Worm (Caenorhabditis elegans): Measurements from ENCODE around the gene C44H4.8.

The C44H4.8 gene

ce11 chrX:14561416-14561973 lies 33.4 kb upstream of the C44H4.8 start:
- TF ChIP-seq elt-1 (tag; optimal IDR thresholded peaks at IDR 0.05; ENCODE audit: borderline replicate concordance, insufficient read depth) (no peak), blmp-1 (tag; optimal IDR thresholded peaks at IDR 0.05) (no peak), hlh-1 (tag; optimal IDR thresholded peaks at IDR 0.05) (peak; percentile 80), ces-1 (GFP tag; optimal IDR thresholded peaks at IDR 0.05) (peak; percentile 64), unc-62 (GFP tag; optimal IDR thresholded peaks at IDR 0.05) (peak; percentile 11), drap-1 (GFP tag; optimal IDR thresholded peaks at IDR 0.05) (peak; percentile 9), ceh-43 (GFP tag; optimal IDR thresholded peaks at IDR 0.05) (no peak), unc-39 (tag; optimal IDR thresholded peaks at IDR 0.05) (no peak), lsy-2 (tag; optimal IDR thresholded peaks at IDR 0.05) (peak; percentile 1), sem-2 (GFP tag; optimal IDR thresholded peaks at IDR 0.05) (no peak), nhr-76 (tag; optimal IDR thresholded peaks at IDR 0.05) (no peak), bed-3 (GFP tag; optimal IDR thresholded peaks at IDR 0.05) (no peak), unc-120 (tag; optimal IDR thresholded peaks at IDR 0.05; ENCODE audit: poor library complexity, severe bottlenecking) (peak; percentile 59), nhr-237 (tag; optimal IDR thresholded peaks at IDR 0.05) (peak; percentile 5), pha-4 (tag; optimal IDR thresholded peaks at IDR 0.05) (no peak), lin-13 (tag; optimal IDR thresholded peaks at IDR 0.05) (no peak), M03D4.4 (tag; optimal IDR thresholded peaks at IDR 0.05) (peak; percentile 38)

DNA sequence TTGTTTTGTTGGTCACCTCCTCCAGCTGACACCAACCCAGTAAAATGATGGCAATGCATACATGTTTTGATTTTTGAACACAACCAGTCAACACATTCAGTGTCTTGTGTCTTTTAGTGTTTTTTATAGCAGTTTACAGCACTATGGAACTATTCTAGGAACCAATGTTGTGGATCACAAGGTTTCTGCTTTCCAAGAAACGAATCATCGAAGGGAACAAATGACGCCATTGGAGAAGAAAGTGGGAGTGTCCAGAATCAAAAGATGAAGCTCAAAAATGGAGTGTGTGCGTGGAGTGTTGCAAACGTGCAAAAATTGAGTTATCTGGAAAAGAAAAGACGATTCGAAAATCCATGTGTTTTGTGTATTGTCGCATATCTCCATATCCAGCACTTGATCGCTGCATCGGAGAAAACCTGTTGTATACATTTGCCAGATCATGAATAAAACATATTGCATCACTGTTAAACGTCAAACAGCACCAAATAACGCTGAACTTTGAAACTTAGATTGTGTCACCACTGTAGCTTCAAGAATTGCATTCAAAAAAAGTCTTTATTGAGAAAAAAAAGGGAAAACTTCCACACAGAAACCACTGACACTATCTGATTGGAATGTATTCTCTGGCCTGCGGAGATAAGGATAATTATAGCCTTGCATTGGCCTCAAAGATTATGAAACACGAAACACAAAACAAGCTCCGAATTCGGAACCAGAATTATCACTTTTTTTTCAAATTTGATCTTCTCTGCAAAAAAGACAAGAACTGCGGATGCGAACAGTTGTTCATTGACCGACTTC lies 32.4 kb upstream of the C44H4.8 start:
- TF ChIP-seq lin-32 (GFP tag; optimal IDR thresholded peaks at IDR 0.05) (no peak), sem-2 (GFP tag; optimal IDR thresholded peaks at IDR 0.05) (no peak), pha-4 (tag; optimal IDR thresholded peaks at IDR 0.05) (no peak), hlh-1 (tag; optimal IDR thresholded peaks at IDR 0.05) (peak; percentile 48), elt-1 (tag; optimal IDR thresholded peaks at IDR 0.05; ENCODE audit: borderline replicate concordance, insufficient read depth) (peak; percentile 87), unc-62 (GFP tag; optimal IDR thresholded peaks at IDR 0.05) (peak; percentile 53)

DNA sequence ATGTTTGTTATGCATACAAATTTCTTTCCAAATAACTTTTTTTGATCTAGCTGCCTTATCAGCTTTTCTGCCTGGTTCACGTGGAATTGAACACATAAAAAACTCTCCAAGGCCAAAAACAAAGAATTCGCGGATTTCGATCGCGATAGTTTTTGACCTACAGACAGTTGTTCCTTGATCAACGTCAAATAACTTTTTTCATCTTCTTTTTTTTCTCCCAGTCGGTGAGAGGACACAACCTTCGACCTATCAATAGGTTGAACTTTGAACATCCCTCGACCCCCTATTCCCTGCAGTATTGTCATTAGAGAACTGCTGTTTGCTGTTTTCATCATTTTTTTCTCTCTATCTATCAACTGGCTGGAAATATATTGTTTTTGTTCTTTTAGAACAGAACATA lies 31.1 kb upstream of the C44H4.8 start:
- TF ChIP-seq ces-1 (GFP tag; optimal IDR thresholded peaks at IDR 0.05) (no peak), flh-1 (GFP tag; optimal IDR thresholded peaks at IDR 0.05) (no peak)

DNA sequence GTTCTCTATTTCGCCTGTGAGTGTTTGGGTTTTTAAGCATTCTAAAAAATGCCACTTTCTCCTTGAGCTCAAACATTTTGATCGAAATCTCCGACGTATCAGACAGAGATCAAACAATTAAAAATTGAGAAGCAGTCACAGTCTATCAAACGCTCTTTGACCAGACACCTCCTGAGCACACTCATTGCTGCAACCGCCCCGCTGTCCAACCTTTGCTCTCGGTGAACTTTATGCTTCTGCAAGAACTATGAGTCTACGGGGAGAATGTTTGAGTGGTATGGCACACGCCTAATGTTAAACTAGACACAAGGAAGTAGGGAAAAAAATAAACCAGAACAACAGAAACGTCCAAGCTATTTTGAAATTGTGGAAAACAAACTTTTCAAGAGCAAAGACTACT lies 29.7 kb upstream of the C44H4.8 start:
- TF ChIP-seq ceh-43 (GFP tag; optimal IDR thresholded peaks at IDR 0.05) (no peak), nhr-12 (tag; optimal IDR thresholded peaks at IDR 0.05) (no peak), M03D4.4 (tag; optimal IDR thresholded peaks at IDR 0.05) (no peak), unc-39 (tag; optimal IDR thresholded peaks at IDR 0.05) (no peak), elt-1 (tag; optimal IDR thresholded peaks at IDR 0.05; ENCODE audit: borderline replicate concordance, insufficient read depth) (no peak), tbx-8 (GFP tag; optimal IDR thresholded peaks at IDR 0.05) (no peak)

DNA sequence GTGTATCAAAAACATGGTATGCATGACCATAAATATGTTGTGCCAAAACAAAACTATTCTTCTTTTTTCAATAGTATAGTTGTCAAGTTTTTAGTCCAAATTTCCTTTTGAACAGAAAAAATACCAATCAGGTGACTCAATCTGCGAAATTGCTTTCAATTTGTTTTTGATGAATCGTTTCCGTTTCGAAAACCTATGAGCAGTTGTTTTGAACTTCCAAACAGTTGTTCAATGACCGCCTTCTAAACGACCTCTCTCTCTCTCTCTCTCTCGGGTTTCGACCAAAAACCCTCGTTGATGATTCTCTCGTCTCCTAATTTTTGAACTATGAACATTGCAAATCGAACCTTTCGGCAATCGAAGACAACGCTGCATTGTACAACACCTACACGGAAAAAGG lies 28.9 kb upstream of the C44H4.8 start:
- TF ChIP-seq unc-120 (tag; optimal IDR thresholded peaks at IDR 0.05; ENCODE audit: poor library complexity, severe bottlenecking) (peak; percentile 24), hlh-1 (tag; optimal IDR thresholded peaks at IDR 0.05) (peak; percentile 95), unc-62 (GFP tag; optimal IDR thresholded peaks at IDR 0.05) (peak; percentile 45), flh-1 (GFP tag; optimal IDR thresholded peaks at IDR 0.05) (no peak), M03D4.4 (tag; optimal IDR thresholded peaks at IDR 0.05) (no peak)

ce11 chrX:14568258-14568763 lies 26.6 kb upstream of the C44H4.8 start:
- TF ChIP-seq mab-5 (tag; optimal IDR thresholded peaks at IDR 0.05) = no peak

DNA sequence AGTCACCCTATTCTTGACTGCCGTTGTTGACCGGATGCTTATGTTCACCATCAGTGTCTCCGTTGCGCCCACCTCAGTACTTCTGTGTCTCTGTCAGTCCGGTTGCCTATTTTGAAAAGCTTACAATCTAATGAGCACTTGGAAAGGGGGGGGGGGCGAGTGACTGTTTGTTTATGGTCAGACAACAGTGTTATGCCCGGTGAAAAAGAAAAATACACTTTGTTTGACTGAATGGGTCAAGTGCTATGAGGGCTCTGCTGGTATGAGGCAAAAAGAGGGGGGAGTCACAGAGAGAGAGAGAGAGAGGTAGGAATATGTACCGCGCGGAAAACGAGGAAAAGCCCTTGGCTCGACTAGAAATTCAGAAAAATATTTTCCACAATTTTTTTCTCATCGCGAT lies 23.6 kb upstream of the C44H4.8 start:
- TF ChIP-seq cnd-1 (tag; optimal IDR thresholded peaks at IDR 0.05) = peak; percentile 13
- no peak for TF ChIP-seq nhr-76 (tag; optimal IDR thresholded peaks at IDR 0.05)
- TF ChIP-seq nhr-237 (tag; optimal IDR thresholded peaks at IDR 0.05) = peak; percentile 13
- TF ChIP-seq tbx-8 (GFP tag; optimal IDR thresholded peaks at IDR 0.05) = no peak
- TF ChIP-seq nhr-2 (tag; optimal IDR thresholded peaks at IDR 0.05) = no peak
- TF ChIP-seq sptf-1 (tag; optimal IDR thresholded peaks at IDR 0.05) = peak; percentile 56

Data from whole organism, mixed stage, embryonic.